Worm (Caenorhabditis elegans) whole organism, midembryonic: ENCODE data around the gene F25D1.3.

ENCODE experiments used
- T22C8.4 ChIP-seq: fragments of 200-800 bp; sonication (Bioruptor generic); IDR thresholded peaks from 2 replicates; pipeline ENCODE4 v1.3.6; 2022; ENCODE audit warnings: missing genetic modification characterization, missing compliant biosample characterization
- cog-1 ChIP-seq: sonication (generic microtip); optimal IDR thresholded peaks from 2 replicates; lab custom pipeline; 2016; ENCODE audit warnings: missing genetic modification characterization, missing compliant biosample characterization
- flt-1 ChIP-seq: fragments of 200-800 bp; sonication (Bioruptor generic); IDR thresholded peaks from 2 replicates; pipeline ENCODE4 v1.3.6; 2022; ENCODE audit warnings: missing genetic modification characterization, missing compliant biosample characterization
- klf-2 ChIP-seq: fragments of 200-800 bp; sonication (Bioruptor generic); conservative IDR thresholded peaks from 2 replicates; pipeline ENCODE4 v1.3.6; 2022; ENCODE audit warnings: missing genetic modification reagents, missing genetic modification characterization, missing compliant biosample characterization
- med-1 ChIP-seq: sonication (generic microtip); optimal IDR thresholded peaks from 2 replicates; lab custom pipeline; 2017; ENCODE audit warnings: missing genetic modification characterization, mild to moderate bottlenecking, missing compliant biosample characterization, antibody characterized with exemption, missing genetic modification reagents; ENCODE audit not compliant: insufficient read depth
- ref-1 ChIP-seq: fragments of 200-800 bp; sonication (Bioruptor generic); conservative IDR thresholded peaks from 2 replicates; pipeline ENCODE4 v1.3.6; 2022; ENCODE audit warnings: missing genetic modification reagents, missing genetic modification characterization, missing compliant biosample characterization
- tab-1 ChIP-seq: fragments of 200-800 bp; sonication (Bioruptor generic); IDR thresholded peaks from 2 replicates; pipeline ENCODE4 v1.3.6; 2022; ENCODE audit warnings: missing genetic modification characterization, missing compliant biosample characterization
- ztf-23 ChIP-seq: fragments of 200-800 bp; sonication (Bioruptor generic); IDR thresholded peaks from 2 replicates; pipeline ENCODE4 v1.3.6; 2022; ENCODE audit warnings: missing genetic modification reagents, missing genetic modification characterization, missing compliant biosample characterization
- ztf-29 ChIP-seq: fragments of 200-800 bp; sonication (Bioruptor generic); IDR thresholded peaks from 2 replicates; pipeline ENCODE4 v1.3.6; 2022; ENCODE audit warnings: missing genetic modification reagents, missing genetic modification characterization, missing compliant biosample characterization

The F25D1.3 gene

ce11 chrV:10572614-10573013 lies 44.1 kb downstream of the F25D1.3 start, which contains the start of gene del-6:
del-6 (plus strand) TSS chrV:10572914.
- no peak for TF ChIP-seq med-1 (GFP tag; lab: Kevin White, UChicago)
- no peak for TF ChIP-seq cog-1 (tag; lab: Kevin White, UChicago)
- no peak for TF ChIP-seq ztf-23 (GFP tag; lab: Robert Waterston, UW)
- TF ChIP-seq klf-2 (GFP tag; lab: Robert Waterston, UW): no peak
- no peak for TF ChIP-seq flt-1

ce11 chrV:10574197-10574596 lies 45.7 kb downstream of the F25D1.3 start:
- TF ChIP-seq tab-1 (GFP tag; lab: Robert Waterston, UW): no peak

- TF ChIP-seq ztf-23 (GFP tag; lab: Robert Waterston, UW): no peak
- TF ChIP-seq ref-1 (GFP tag; lab: Robert Waterston, UW): no peak
- TF ChIP-seq T22C8.4: no peak
- no peak for TF ChIP-seq med-1 (GFP tag; lab: Kevin White, UChicago)
- TF ChIP-seq cog-1 (tag; lab: Kevin White, UChicago): no peak
- TF ChIP-seq flt-1: no peak
- TF ChIP-seq ztf-29 (GFP tag; lab: Robert Waterston, UW): no peak
- TF ChIP-seq tab-1 (GFP tag; lab: Robert Waterston, UW): no peak
- TF ChIP-seq klf-2 (GFP tag; lab: Robert Waterston, UW): no peak
These were observed 47.8 kb downstream of the F25D1.3 start, which contains the start of gene vps-54 for ce11 chrV:10576319-10576718. vps-54 (minus strand) TSS chrV:10576419.

- TF ChIP-seq flt-1 (no peak), tab-1 (GFP tag; lab: Robert Waterston, UW) (no peak), ztf-23 (GFP tag; lab: Robert Waterston, UW) (no peak), klf-2 (GFP tag; lab: Robert Waterston, UW) (no peak), cog-1 (tag; lab: Kevin White, UChicago) (no peak), med-1 (GFP tag; lab: Kevin White, UChicago) (no peak), ztf-29 (GFP tag; lab: Robert Waterston, UW) (no peak), ref-1 (GFP tag; lab: Robert Waterston, UW) (no peak), T22C8.4 (no peak)
These were observed 49.7 kb downstream of the F25D1.3 start, which contains the start of gene mics-1 for ce11 chrV:10578226-10578625. mics-1 (minus strand) TSS chrV:10578326.

ce11 chrV:10578938-10579337 lies 50.4 kb downstream of the F25D1.3 start, which contains the start of the genes erh-1 and lpd-9:
erh-1 (minus strand) TSS chrV:10579141.
lpd-9 (plus strand) TSS chrV:10579305.
- TF ChIP-seq med-1 (GFP tag; lab: Kevin White, UChicago) (peak; percentile 33), flt-1 (no peak), klf-2 (GFP tag; lab: Robert Waterston, UW) (no peak), ztf-23 (GFP tag; lab: Robert Waterston, UW) (0 out of 2 replicates have a peak, but pooled peaks have one; percentile 45), cog-1 (tag; lab: Kevin White, UChicago) (no peak), ztf-29 (GFP tag; lab: Robert Waterston, UW) (no peak), T22C8.4 (no peak), tab-1 (GFP tag; lab: Robert Waterston, UW) (no peak), ref-1 (GFP tag; lab: Robert Waterston, UW) (no peak)
